Fruit fly (Drosophila melanogaster) whole organism, wandering third instar larva: ENCODE measurements around the gene CG14186.

Source experiments
- br ChIP-seq: fragments of 200-800 bp; sonication (Bioruptor generic); optimal IDR thresholded peaks from 2 replicates; lab custom pipeline; 2016; ENCODE audit warnings: missing biosample characterization, missing genetic modification characterization
- dl ChIP-seq, 2 experiments: fragments of 175-275, 200-275 bp in 1 of 2; fragments of 200-275 bp in 1 of 2; sonication (Bioruptor generic); optimal IDR thresholded peaks; lab custom pipeline; 2018; ENCODE audit warnings: mild to moderate bottlenecking in 2 of 2, missing biosample characterization in 2 of 2, missing genetic modification characterization in 2 of 2, moderate library complexity in 2 of 2; ENCODE audit not compliant: partially characterized antibody in 2 of 2, insufficient read depth in 1 of 2
- fru ChIP-seq: fragments of 200-800 bp; sonication (Bioruptor generic); optimal IDR thresholded peaks from 3 replicates; lab custom pipeline; 2016; ENCODE audit warnings: missing biosample characterization, mild to moderate bottlenecking, missing genetic modification characterization
- jim ChIP-seq: fragments of 175-275, 200-325 bp; sonication (Bioruptor generic); optimal IDR thresholded peaks from 2 replicates; lab custom pipeline; 2016; ENCODE audit warnings: missing biosample characterization, mild to moderate bottlenecking, missing genetic modification characterization

dm6 chr3L:20126106-20126505, 22.5 kb upstream of the CG14186 start:
- no peak for TF ChIP-seq dl (GFP tag; optimal IDR thresholded peaks at IDR 0.05; lab: Kevin White, UChicago; ENCODE audit: insufficient read depth in 1 of 2, partially characterized antibody in 2 of 2)
- no peak for TF ChIP-seq jim (GFP tag; lab: Kevin White, UChicago)
- no peak for TF ChIP-seq fru (GFP tag; lab: Kevin White, UChicago)
- TF ChIP-seq br: no peak
